Worm (Caenorhabditis elegans) whole organism, mixed stage, embryonic: ENCODE results near the gene F44E5.5.

ENCODE experiments used
- blmp-1 ChIP-seq: fragments of 150-350 bp; optimal IDR thresholded peaks from 2 replicates; lab custom pipeline; 2014; ENCODE audit warnings: missing biosample characterization, missing genetic modification characterization
- ceh-39 ChIP-seq: fragments of 150-350 bp; optimal IDR thresholded peaks from 2 replicates; lab custom pipeline; 2014; ENCODE audit warnings: missing biosample characterization, missing genetic modification characterization
- elt-3 ChIP-seq: fragments of 150-350 bp; optimal IDR thresholded peaks from 2 replicates; lab custom pipeline; 2014; ENCODE audit warnings: missing biosample characterization, missing genetic modification characterization
- lin-13 ChIP-seq: fragments of 150-350 bp; optimal IDR thresholded peaks from 2 replicates; lab custom pipeline; 2014; ENCODE audit warnings: missing biosample characterization, missing genetic modification characterization
- lsy-2 ChIP-seq: fragments of 150-350 bp; optimal IDR thresholded peaks from 2 replicates; lab custom pipeline; 2014; ENCODE audit warnings: missing biosample characterization, missing genetic modification characterization
- nhr-237 ChIP-seq: fragments of 150-350 bp; optimal IDR thresholded peaks from 2 replicates; lab custom pipeline; 2014; ENCODE audit warnings: missing biosample characterization, missing genetic modification characterization
- nhr-28 ChIP-seq: fragments of 150-350 bp; optimal IDR thresholded peaks from 2 replicates; lab custom pipeline; 2014; ENCODE audit warnings: missing biosample characterization, missing genetic modification characterization
- nhr-76 ChIP-seq: sonication (generic microtip); optimal IDR thresholded peaks from 2 replicates; lab custom pipeline; 2017; ENCODE audit warnings: missing biosample characterization, missing genetic modification characterization
- pha-4 ChIP-seq: fragments of 150-350 bp; optimal IDR thresholded peaks from 2 replicates; lab custom pipeline; 2018; ENCODE audit warnings: missing biosample characterization, missing genetic modification reagents, missing genetic modification characterization
- sem-2 ChIP-seq: fragments of 200-800 bp; sonication (Bioruptor generic); optimal IDR thresholded peaks from 2 replicates; lab custom pipeline; 2018; ENCODE audit warnings: mild to moderate bottlenecking, missing genetic modification characterization, missing compliant biosample characterization
- snpc-4 ChIP-seq: fragments of 150-350 bp; optimal IDR thresholded peaks from 2 replicates; lab custom pipeline; 2014; ENCODE audit warnings: missing biosample characterization, missing genetic modification characterization
- unc-120 ChIP-seq: sonication (generic microtip); optimal IDR thresholded peaks from 2 replicates; lab custom pipeline; 2017; ENCODE audit warnings: missing genetic modification characterization, missing compliant biosample characterization; ENCODE audit not compliant: poor library complexity, severe bottlenecking
- unc-39 ChIP-seq: fragments of 150-350 bp; optimal IDR thresholded peaks from 2 replicates; lab custom pipeline; 2014; ENCODE audit warnings: missing biosample characterization, missing genetic modification characterization
- unc-62 ChIP-seq: fragments of 150-350 bp; optimal IDR thresholded peaks from 2 replicates; lab custom pipeline; 2014; ENCODE audit warnings: missing biosample characterization, missing genetic modification reagents, missing genetic modification characterization

- TF ChIP-seq elt-3 (tag; lab: Kevin White, UChicago): no peak
- TF ChIP-seq lsy-2 (tag; lab: Kevin White, UChicago): peak; percentile 93
- TF ChIP-seq nhr-76 (tag; lab: Kevin White, UChicago): no peak
- no peak for TF ChIP-seq nhr-237 (tag; lab: Kevin White, UChicago)
- TF ChIP-seq nhr-28 (tag; lab: Kevin White, UChicago): no peak
- no peak for TF ChIP-seq sem-2
- TF ChIP-seq lin-13 (tag; lab: Kevin White, UChicago): no peak
- no peak for TF ChIP-seq unc-120 (tag; lab: Kevin White, UChicago)
- no peak for TF ChIP-seq pha-4 (tag; lab: Kevin White, UChicago)
- TF ChIP-seq ceh-39 (tag; lab: Kevin White, UChicago): no peak
- TF ChIP-seq snpc-4 (tag; lab: Kevin White, UChicago): no peak
- no peak for TF ChIP-seq blmp-1 (tag; lab: Kevin White, UChicago)
- TF ChIP-seq unc-39 (tag; lab: Kevin White, UChicago): no peak
- no peak for TF ChIP-seq unc-62 (GFP tag; lab: Kevin White, UChicago)
These were observed 11.6 kb upstream of the F44E5.5 start for ce11 chrII:11747889-11748288.
